Fruit fly (Drosophila melanogaster) whole organism, prepupa: ENCODE results near the gene Agpat2.

ENCODE experiments used
- dac ChIP-seq: fragments of 200-800 bp; sonication (Bioruptor generic); optimal IDR thresholded peaks from 2 replicates; lab custom pipeline; 2017; ENCODE audit warnings: missing biosample characterization, mild to moderate bottlenecking, missing genetic modification characterization
- vri ChIP-seq: fragments of 200-800 bp; sonication (Bioruptor generic); optimal IDR thresholded peaks from 3 replicates; lab custom pipeline; 2016; ENCODE audit warnings: missing biosample characterization, mild to moderate bottlenecking, missing genetic modification characterization

Agpat2 gene

DNA sequence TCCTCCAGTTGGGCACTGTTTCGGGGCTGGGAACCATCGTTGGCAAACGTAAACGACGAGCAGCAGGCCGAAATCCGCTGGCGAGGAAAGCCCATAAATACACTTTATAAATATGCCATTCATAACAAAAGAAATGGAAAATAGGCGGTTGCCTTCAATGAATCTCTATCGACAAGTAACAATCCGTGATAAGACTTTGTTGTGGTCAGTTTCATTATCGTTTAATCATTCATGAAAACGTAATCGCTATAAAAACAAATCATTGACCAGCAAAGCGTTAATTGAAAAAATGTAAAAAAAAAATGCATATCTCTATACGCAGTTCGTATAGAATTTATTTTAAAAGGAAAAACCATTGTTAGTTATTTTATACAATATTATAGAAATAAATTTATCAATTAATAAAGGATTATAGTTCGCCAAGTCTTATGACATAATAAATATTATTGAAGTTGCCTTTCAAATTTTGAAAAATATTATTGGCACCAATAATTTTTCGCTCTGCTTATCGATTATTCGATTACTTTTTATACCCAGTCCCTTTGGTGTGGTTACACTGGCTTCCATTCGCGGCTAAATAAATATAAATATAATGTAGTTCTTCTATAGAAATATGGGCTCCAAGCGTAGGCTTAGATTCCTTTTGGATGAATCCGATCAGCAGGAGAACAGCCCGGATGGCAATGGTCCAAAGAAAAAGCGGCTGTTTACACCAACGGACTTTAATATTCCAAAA is 63.8 kb downstream of the Agpat2 start, which contains the start of gene CG31898:
TSS of gene CG31898 (plus strand) at position 559 of the 736 bp plus-strand sequence.
- TF ChIP-seq vri (peak; percentile 87), dac (GFP tag; lab: Kevin White, UChicago) (no peak)
